Worm (Caenorhabditis elegans): ENCODE measurements around the gene sdz-33.
A peak's percentile ranks its signal among the peaks of the same experiment; 100 is the strongest.

Gene sdz-33

DNA sequence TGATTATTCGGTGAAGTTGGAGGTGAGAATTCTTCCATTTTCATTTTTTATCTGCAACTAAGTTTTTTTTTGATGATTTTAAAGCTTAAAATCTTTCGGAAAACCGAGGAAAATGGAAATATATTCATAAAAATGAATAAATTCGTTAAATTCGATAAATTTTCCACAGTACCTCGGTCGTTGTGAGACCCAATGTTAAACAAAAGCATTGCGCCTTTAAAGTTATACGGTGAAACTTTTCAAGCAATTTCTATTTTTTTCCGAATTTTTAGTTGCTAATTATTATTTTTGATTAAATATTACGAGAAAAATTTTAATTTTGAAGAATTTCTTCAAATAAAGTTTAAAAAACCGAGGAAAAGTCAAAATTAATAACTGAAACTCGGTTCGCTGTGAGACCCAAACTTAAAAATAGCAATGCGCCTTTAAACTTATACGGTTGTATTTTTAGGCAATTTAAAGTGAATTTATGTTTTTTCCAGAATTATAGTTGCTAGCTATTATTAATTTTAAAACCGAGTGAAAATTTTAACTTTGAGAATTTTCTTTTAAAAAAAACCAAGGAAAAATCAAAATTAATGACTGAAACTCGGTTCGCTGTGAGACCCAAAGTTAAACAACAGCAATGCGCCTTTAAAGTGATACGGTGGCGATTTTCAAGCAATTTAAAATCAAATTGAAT is 37.9 kb upstream of the sdz-33 start, which contains the start of gene taf-12 (continued):
- TF ChIP-seq tlf-1 (GFP tag; optimal IDR thresholded peaks at IDR 0.05) (peak; percentile 71), let-607 (tag; optimal IDR thresholded peaks at IDR 0.05) (no peak), efl-1 (GFP tag; optimal IDR thresholded peaks at IDR 0.05) (peak; percentile 36), F22D6.2 (tag; optimal IDR thresholded peaks at IDR 0.05) (no peak), snpc-4 (GFP tag; optimal IDR thresholded peaks at IDR 0.05) (no peak), snpc-4 (tag; optimal IDR thresholded peaks at IDR 0.05) (peak in 2 of 4 experiments; percentile 17 to 36), hmg-1.2 (GFP tag; IDR thresholded peaks at IDR 0.05) (0 out of 2 replicates have a peak, but pooled peaks have one; percentile 15), K11D2.4 (GFP tag; IDR thresholded peaks at IDR 0.05) (no peak), lin-35 (GFP tag; optimal IDR thresholded peaks at IDR 0.05) (peak in 1 of 3 experiments; percentile 14), hrde-1 (tag; optimal IDR thresholded peaks at IDR 0.05; ENCODE audit: borderline replicate concordance) (peak; percentile 44), F33H1.4 (GFP tag; IDR thresholded peaks at IDR 0.05) (peak; percentile 95), nfya-2 (GFP tag; IDR thresholded peaks at IDR 0.05) (0 out of 2 replicates have a peak, but pooled peaks have one; percentile 16), xnd-1 (tag; optimal IDR thresholded peaks at IDR 0.05) (peak; percentile 100), pbrm-1 (GFP tag; IDR thresholded peaks at IDR 0.05) (0 out of 2 replicates have a peak, but pooled peaks have one; percentile 6), dpl-1 (GFP tag; optimal IDR thresholded peaks at IDR 0.05) (peak; percentile 13), ceh-91 (GFP tag; IDR thresholded peaks at IDR 0.05) (peak; percentile 73)

DNA sequence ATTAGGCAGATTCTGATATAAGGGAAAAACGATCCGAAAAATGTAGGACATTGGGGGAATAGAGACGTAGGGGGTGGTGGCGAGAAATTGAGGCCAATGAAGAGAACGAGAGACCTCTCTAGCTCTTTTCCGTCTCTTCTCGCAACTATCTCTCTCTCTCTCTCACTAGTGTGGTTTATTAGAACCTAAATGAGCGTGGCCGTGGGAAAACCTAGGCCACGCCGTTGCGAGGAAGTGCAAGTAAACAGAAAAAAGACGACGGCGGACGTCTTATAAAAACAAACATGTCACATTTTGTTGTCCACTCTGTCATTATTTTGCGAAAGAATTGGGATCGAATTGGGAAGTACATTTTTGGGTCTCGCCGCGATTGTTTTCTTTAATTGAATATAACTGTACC is 37.3 kb upstream of the sdz-33 start:
- TF ChIP-seq cebp-1 (GFP tag; IDR thresholded peaks at IDR 0.05), result peak; percentile 53; the same call in 1 of the 2 replicates
- TF ChIP-seq cebp-1 (tag; optimal IDR thresholded peaks at IDR 0.05), result peak; percentile 78
- TF ChIP-seq repo-1 (tag; optimal IDR thresholded peaks at IDR 0.05), result no peak
- 0 out of 2 replicates have a peak, but pooled peaks have one; percentile 21 for TF ChIP-seq bed-2 (GFP tag; IDR thresholded peaks at IDR 0.05)
- TF ChIP-seq ceh-27 (GFP tag; optimal IDR thresholded peaks at IDR 0.05), result peak; percentile 93
- no peak for TF ChIP-seq attf-6 (GFP tag; IDR thresholded peaks at IDR 0.05)
- 0 out of 2 replicates have a peak, but pooled peaks have one; percentile 16 for TF ChIP-seq B0336.3 (GFP tag; IDR thresholded peaks at IDR 0.05)
- TF ChIP-seq ztf-26 (tag; optimal IDR thresholded peaks at IDR 0.05), result peak; percentile 18
- TF ChIP-seq nfyb-1 (GFP tag; IDR thresholded peaks at IDR 0.05), result peak; percentile 74
- TF ChIP-seq dox-1 (GFP tag; IDR thresholded peaks at IDR 0.05), result peak; percentile 89
- TF ChIP-seq madf-10 (tag; optimal IDR thresholded peaks at IDR 0.05), result peak; percentile 59
- TF ChIP-seq nhr-90 (tag; optimal IDR thresholded peaks at IDR 0.05), result peak; percentile 12
- no peak for TF ChIP-seq rpc-1 (optimal IDR thresholded peaks at IDR 0.05)
- TF ChIP-seq rpc-1 (tag; optimal IDR thresholded peaks at IDR 0.05), result no peak
- TF ChIP-seq zfh-2 (GFP tag; conservative IDR thresholded peaks at IDR 0.05), result peak; percentile 93
- no peak for TF ChIP-seq hrde-1 (tag; optimal IDR thresholded peaks at IDR 0.05; ENCODE audit: borderline replicate concordance)
- peak; percentile 88 for TF ChIP-seq nhr-80 (tag; optimal IDR thresholded peaks at IDR 0.05)
- TF ChIP-seq K12H6.12 (tag; optimal IDR thresholded peaks at IDR 0.05), result peak; percentile 88
- peak; percentile 62; the same call in 1 of the 2 replicates for TF ChIP-seq ceh-100 (GFP tag; IDR thresholded peaks at IDR 0.05)
- TF ChIP-seq mcd-1 (GFP tag; IDR thresholded peaks at IDR 0.05), result peak; percentile 67
- TF ChIP-seq T07F8.4 (tag; optimal IDR thresholded peaks at IDR 0.05), result no peak
- TF ChIP-seq tbp1 (GFP tag; optimal IDR thresholded peaks at IDR 0.05), result peak; percentile 51
- TF ChIP-seq attf-5 (GFP tag; optimal IDR thresholded peaks at IDR 0.05), result peak; percentile 92
- peak; percentile 39 for TF ChIP-seq chd-7 (tag; optimal IDR thresholded peaks at IDR 0.05)
- peak; percentile 28; the same call in 1 of the 2 replicates for TF ChIP-seq lin-26 (GFP tag; IDR thresholded peaks at IDR 0.05)
- no peak for TF ChIP-seq ccch-3 (GFP tag; optimal IDR thresholded peaks at IDR 0.05)
- TF ChIP-seq ceh-40 (GFP tag; IDR thresholded peaks at IDR 0.05), result 0 out of 2 replicates have a peak, but pooled peaks have one; percentile 28
- TF ChIP-seq C17E4.6 (GFP tag; IDR thresholded peaks at IDR 0.05), result no peak
- TF ChIP-seq lin-54 (GFP tag; optimal IDR thresholded peaks at IDR 0.05), result peak; percentile 1
- no peak for TF ChIP-seq hlh-12 (tag; optimal IDR thresholded peaks at IDR 0.05)
- TF ChIP-seq aptf-2 (GFP tag; conservative IDR thresholded peaks at IDR 0.05), result peak; percentile 51; the same call in 1 of the 2 replicates
- peak; percentile 44 for TF ChIP-seq somi-1 (GFP tag; optimal IDR thresholded peaks at IDR 0.05)

Measured in whole organism, young adult.